Worm (Caenorhabditis elegans): ENCODE data around the gene ver-1.

The ver-1 gene

DNA sequence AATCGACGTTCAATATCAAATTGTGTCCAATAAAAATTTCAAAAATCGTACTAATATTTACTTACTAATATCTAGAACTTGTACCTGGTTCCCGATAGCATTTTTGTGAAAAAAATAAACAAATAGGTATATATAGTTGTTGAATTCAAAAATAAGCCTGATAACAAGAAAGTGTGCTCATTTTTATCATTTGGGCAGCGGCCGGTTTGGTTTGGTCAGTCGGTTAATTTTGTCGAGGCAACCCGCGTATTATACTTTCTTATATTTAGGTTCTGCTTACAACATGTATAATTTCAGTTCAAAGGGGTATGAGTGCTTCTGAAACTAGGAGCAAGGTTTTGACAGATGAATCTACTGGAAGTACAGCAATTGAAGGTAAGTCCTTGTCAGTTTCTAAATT lies 26.0 kb upstream of the ver-1 start, which contains the start of the genes nhr-280 and C29F9.2:
Gene nhr-280, minus strand, starts transcription at position 101 of the 400 bp plus-strand sequence.
Gene C29F9.2, plus strand, starts transcription at position 298 of the 400 bp plus-strand sequence.
- TF ChIP-seq ztf-11 (tag; optimal IDR thresholded peaks at IDR 0.05): no peak
- no peak for TF ChIP-seq unc-62 (GFP tag; optimal IDR thresholded peaks at IDR 0.05)
- TF ChIP-seq drap-1 (GFP tag; optimal IDR thresholded peaks at IDR 0.05): no peak

DNA sequence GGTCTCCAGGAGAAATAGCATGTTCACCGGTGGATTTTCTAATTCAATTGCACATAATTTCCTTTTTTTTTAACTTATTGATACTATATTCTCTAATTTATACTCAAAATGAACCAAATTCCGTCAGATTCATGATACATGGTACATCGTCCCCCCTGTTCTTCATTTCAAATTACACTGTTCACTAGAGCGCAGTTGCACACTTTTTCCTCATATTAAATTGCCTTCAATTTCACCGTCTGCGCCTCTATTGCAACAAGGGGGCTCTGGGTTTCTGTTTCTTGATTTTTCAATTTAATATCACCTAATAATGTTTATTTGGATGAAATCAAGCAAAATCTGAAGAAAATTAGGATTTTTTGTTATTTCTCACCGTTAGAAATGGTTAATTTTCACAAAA lies 25.0 kb upstream of the ver-1 start:
- TF ChIP-seq lsy-2 (tag; optimal IDR thresholded peaks at IDR 0.05) (peak; percentile 34), unc-62 (GFP tag; optimal IDR thresholded peaks at IDR 0.05) (no peak), drap-1 (GFP tag; optimal IDR thresholded peaks at IDR 0.05) (no peak), mab-5 (tag; optimal IDR thresholded peaks at IDR 0.05) (peak; percentile 39), nhr-237 (tag; optimal IDR thresholded peaks at IDR 0.05) (peak; percentile 11), lin-13 (tag; optimal IDR thresholded peaks at IDR 0.05) (no peak), elt-1 (tag; optimal IDR thresholded peaks at IDR 0.05; ENCODE audit: borderline replicate concordance, insufficient read depth) (no peak), snpc-4 (tag; optimal IDR thresholded peaks at IDR 0.05) (no peak), pha-4 (tag; optimal IDR thresholded peaks at IDR 0.05) (peak; percentile 52), unc-120 (tag; optimal IDR thresholded peaks at IDR 0.05; ENCODE audit: poor library complexity, severe bottlenecking) (peak; percentile 3), ces-1 (GFP tag; optimal IDR thresholded peaks at IDR 0.05) (peak; percentile 96), mep-1 (tag; optimal IDR thresholded peaks at IDR 0.05) (peak; percentile 45)

DNA sequence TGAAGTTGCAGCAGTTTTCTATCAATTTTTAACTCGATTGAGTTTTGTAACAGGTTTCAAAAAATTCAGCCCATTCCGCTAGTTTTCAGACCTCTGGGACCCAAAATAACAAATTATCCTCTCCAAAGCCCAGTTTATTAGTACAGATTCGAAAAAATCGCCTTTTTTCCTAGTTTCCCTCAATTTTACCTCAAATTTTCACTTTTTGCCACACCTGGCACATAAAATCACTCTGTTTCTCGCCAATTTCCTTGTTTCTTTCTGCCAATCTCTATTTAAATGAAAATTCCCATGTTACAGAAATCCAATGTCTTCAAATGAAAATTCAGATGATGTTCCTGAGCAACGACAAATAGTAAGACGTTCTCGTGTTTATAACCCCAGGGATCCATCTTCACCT lies 24.5 kb upstream of the ver-1 start, which contains the start of gene pals-22:
Gene pals-22, plus strand, starts transcription at position 301 of the 400 bp plus-strand sequence.
- TF ChIP-seq ceh-43 (GFP tag; optimal IDR thresholded peaks at IDR 0.05): no peak
- no peak for TF ChIP-seq M03D4.4 (tag; optimal IDR thresholded peaks at IDR 0.05)
- no peak for TF ChIP-seq pha-4 (tag; optimal IDR thresholded peaks at IDR 0.05)
- no peak for TF ChIP-seq tbx-8 (GFP tag; optimal IDR thresholded peaks at IDR 0.05)
- TF ChIP-seq unc-62 (GFP tag; optimal IDR thresholded peaks at IDR 0.05): no peak
- no peak for TF ChIP-seq unc-39 (tag; optimal IDR thresholded peaks at IDR 0.05)
- TF ChIP-seq ces-1 (GFP tag; optimal IDR thresholded peaks at IDR 0.05): no peak
- TF ChIP-seq elt-3 (tag; optimal IDR thresholded peaks at IDR 0.05): no peak
- TF ChIP-seq ham-2 (GFP tag; optimal IDR thresholded peaks at IDR 0.05): no peak

DNA sequence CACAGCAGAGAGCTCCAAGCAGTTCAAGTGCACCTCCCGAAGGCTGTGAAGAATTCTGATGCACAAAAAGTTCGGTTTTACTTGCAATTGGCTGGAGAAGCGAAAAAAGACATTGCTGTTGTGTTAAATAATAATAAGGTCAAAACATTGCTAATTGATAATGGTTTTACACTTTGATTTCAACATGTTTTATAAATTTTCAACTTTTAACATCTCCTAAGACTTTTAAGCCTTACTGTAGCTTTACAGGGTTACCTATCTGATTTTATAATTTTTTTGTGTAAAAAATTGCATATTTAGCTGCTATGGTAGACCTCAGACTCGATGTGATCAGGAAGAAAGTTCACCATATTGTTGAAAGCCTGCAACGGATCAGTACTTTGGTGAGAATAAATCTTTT lies 22.4 kb upstream of the ver-1 start, which contains the start of gene pals-25:
Gene pals-25, plus strand, starts transcription at position 301 of the 400 bp plus-strand sequence.
- TF ChIP-seq pha-4 (tag; optimal IDR thresholded peaks at IDR 0.05) (no peak), nhr-2 (tag; optimal IDR thresholded peaks at IDR 0.05) (no peak), mls-2 (tag; optimal IDR thresholded peaks at IDR 0.05) (no peak), lin-32 (GFP tag; optimal IDR thresholded peaks at IDR 0.05) (no peak), unc-39 (tag; optimal IDR thresholded peaks at IDR 0.05) (no peak), flh-1 (GFP tag; optimal IDR thresholded peaks at IDR 0.05) (no peak)

DNA sequence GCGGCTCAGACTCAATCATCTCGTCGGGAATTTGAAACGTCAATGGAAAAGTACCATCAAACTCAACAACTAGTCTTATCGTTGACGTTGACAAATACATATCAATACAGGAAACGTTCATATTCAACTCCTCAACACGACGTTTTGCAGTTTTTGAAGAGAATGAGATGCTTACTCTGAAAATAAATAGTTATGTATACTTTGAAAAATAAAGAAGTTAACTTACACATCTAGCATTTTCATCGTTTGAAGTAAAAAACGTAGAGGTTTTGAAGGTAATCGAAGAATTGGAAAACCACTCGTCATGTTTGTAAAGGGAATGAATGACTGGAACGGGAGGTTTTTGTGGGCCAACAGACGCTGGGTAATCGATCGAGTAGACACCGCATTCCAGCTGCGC lies 15.7 kb upstream of the ver-1 start, which contains the start of gene fbxb-81:
Gene fbxb-81, minus strand, starts transcription at position 314 of the 400 bp plus-strand sequence.
- TF ChIP-seq mep-1 (tag; optimal IDR thresholded peaks at IDR 0.05) (no peak), unc-120 (tag; optimal IDR thresholded peaks at IDR 0.05; ENCODE audit: poor library complexity, severe bottlenecking) (no peak), lsy-2 (tag; optimal IDR thresholded peaks at IDR 0.05) (no peak), lin-13 (tag; optimal IDR thresholded peaks at IDR 0.05) (no peak), mls-2 (tag; optimal IDR thresholded peaks at IDR 0.05) (no peak), blmp-1 (tag; optimal IDR thresholded peaks at IDR 0.05) (no peak), cnd-1 (tag; optimal IDR thresholded peaks at IDR 0.05) (no peak), lin-32 (GFP tag; optimal IDR thresholded peaks at IDR 0.05) (no peak), tbx-8 (GFP tag; optimal IDR thresholded peaks at IDR 0.05) (no peak), zip-8 (tag; optimal IDR thresholded peaks at IDR 0.05) (no peak), flh-1 (GFP tag; optimal IDR thresholded peaks at IDR 0.05) (no peak), sem-2 (GFP tag; optimal IDR thresholded peaks at IDR 0.05) (no peak), unc-62 (GFP tag; optimal IDR thresholded peaks at IDR 0.05) (no peak), hlh-1 (tag; optimal IDR thresholded peaks at IDR 0.05) (no peak), ceh-83 (GFP tag; optimal IDR thresholded peaks at IDR 0.05) (no peak), pha-4 (tag; optimal IDR thresholded peaks at IDR 0.05) (no peak), elt-1 (tag; optimal IDR thresholded peaks at IDR 0.05; ENCODE audit: borderline replicate concordance, insufficient read depth) (no peak), mab-5 (tag; optimal IDR thresholded peaks at IDR 0.05) (no peak), nhr-76 (tag; optimal IDR thresholded peaks at IDR 0.05) (no peak), M03D4.4 (tag; optimal IDR thresholded peaks at IDR 0.05) (no peak)
